Fruit fly (Drosophila melanogaster): ENCODE measurements around the gene CG6621.

Gene CG6621

dm6 chr3R:10886462-10887315 lies 6.6 kb downstream of the CG6621 start (continued):
- peak; percentile 85 for TF ChIP-seq CG3163 (GFP tag; optimal IDR thresholded peaks at IDR 0.05)
- TF ChIP-seq her (GFP tag; optimal IDR thresholded peaks at IDR 0.05) = peak; percentile 81
- TF ChIP-seq toy (GFP tag; IDR thresholded peaks at IDR 0.05) = no peak
- peak; percentile 98 for TF ChIP-seq CG11696 (GFP tag; IDR thresholded peaks at IDR 0.05)
- TF ChIP-seq Gug (GFP tag; IDR thresholded peaks at IDR 0.05) = peak; percentile 42; the same call in 3 of the 4 replicates
- peak; percentile 60 for TF ChIP-seq Bdp1 (GFP tag; optimal IDR thresholded peaks at IDR 0.05)
- no peak for TF ChIP-seq wek (GFP tag; optimal IDR thresholded peaks at IDR 0.05)
- TF ChIP-seq Mad (GFP tag; optimal IDR thresholded peaks at IDR 0.05) = peak; percentile 71
- TF ChIP-seq CG4360 (GFP tag; IDR thresholded peaks at IDR 0.05) = peak; percentile 46; the same call in 1 of the 2 replicates
- peak; percentile 34 for TF ChIP-seq CTCF (GFP tag; optimal IDR thresholded peaks at IDR 0.05)
- TF ChIP-seq CG3838 (GFP tag; optimal IDR thresholded peaks at IDR 0.05) = peak; percentile 65
- TF ChIP-seq Six4 (GFP tag; optimal IDR thresholded peaks at IDR 0.05) = peak; percentile 70
- TF ChIP-seq Deaf1 (tag; optimal IDR thresholded peaks at IDR 0.05) = peak; percentile 48
- TF ChIP-seq CkIIα-i1 (GFP tag; IDR thresholded peaks at IDR 0.05) = no peak
- TF ChIP-seq PHDP (tag; optimal IDR thresholded peaks at IDR 0.05) = peak; percentile 95
- peak; percentile 58 for TF ChIP-seq ftz-f1 (GFP tag; optimal IDR thresholded peaks at IDR 0.05)
- TF ChIP-seq HLH4C (GFP tag; IDR thresholded peaks at IDR 0.05; ENCODE audit: partially characterized antibody) = no peak
- no peak for TF ChIP-seq sim (GFP tag; IDR thresholded peaks at IDR 0.05)
- 0 out of 2 replicates have a peak, but pooled peaks have one; percentile 24 for TF ChIP-seq CG10959 (GFP tag; IDR thresholded peaks at IDR 0.05)
- peak; percentile 59 for TF ChIP-seq Hey (tag; optimal IDR thresholded peaks at IDR 0.05)
- peak; percentile 29; the same call in 1 of the 3 replicates for TF ChIP-seq knrl (GFP tag; IDR thresholded peaks at IDR 0.05; ENCODE audit: partially characterized antibody)
- peak; percentile 88 for TF ChIP-seq Taf1 (GFP tag; IDR thresholded peaks at IDR 0.05)
- peak; percentile 85 for TF ChIP-seq seq (GFP tag; IDR thresholded peaks at IDR 0.05)
- peak; percentile 82 for TF ChIP-seq nom (GFP tag; optimal IDR thresholded peaks at IDR 0.05)
- TF ChIP-seq D19B (GFP tag; optimal IDR thresholded peaks at IDR 0.05) = peak; percentile 73
- TF ChIP-seq CG34224 (GFP tag; IDR thresholded peaks at IDR 0.05; ENCODE audit: partially characterized antibody) = 0 out of 3 replicates have a peak, but pooled peaks have one; percentile 22
- TF ChIP-seq Side (GFP tag; optimal IDR thresholded peaks at IDR 0.05) = peak; percentile 91
- peak; percentile 94 for TF ChIP-seq Hand (GFP tag; optimal IDR thresholded peaks at IDR 0.05)
- peak; percentile 88 for TF ChIP-seq sug (tag; optimal IDR thresholded peaks at IDR 0.05)
- TF ChIP-seq CG2889 (GFP tag; IDR thresholded peaks at IDR 0.05) = peak; percentile 72
- TF ChIP-seq vfl (GFP tag; optimal IDR thresholded peaks at IDR 0.05) = peak; percentile 82
- peak; percentile 98 for TF ChIP-seq CG12769 (tag; optimal IDR thresholded peaks at IDR 0.05)
- peak; percentile 86 for TF ChIP-seq CG11723 (GFP tag; optimal IDR thresholded peaks at IDR 0.05)
- TF ChIP-seq CG6272 (GFP tag; IDR thresholded peaks at IDR 0.05) = peak; percentile 82
- TF ChIP-seq CG8290 (GFP tag; optimal IDR thresholded peaks at IDR 0.05) = peak; percentile 42
- peak in 1 of 2 experiments; percentile 80 for TF ChIP-seq CG8290 (tag; optimal IDR thresholded peaks at IDR 0.05)
- TF ChIP-seq CG2875 (GFP tag; optimal IDR thresholded peaks at IDR 0.05) = peak; percentile 80
- peak; percentile 76 for TF ChIP-seq CG4730 (GFP tag; IDR thresholded peaks at IDR 0.05)
- peak; percentile 95 for TF ChIP-seq CoRest (tag; optimal IDR thresholded peaks at IDR 0.05)
- TF ChIP-seq ttk (GFP tag; IDR thresholded peaks at IDR 0.05) = peak; percentile 84
- TF ChIP-seq CG13287 (GFP tag; IDR thresholded peaks at IDR 0.05; ENCODE audit: partially characterized antibody) = peak; percentile 57; the same call in 1 of the 2 replicates
- TF ChIP-seq ssp (GFP tag; IDR thresholded peaks at IDR 0.05) = peak; percentile 78
- TF ChIP-seq CG11398 (GFP tag; optimal IDR thresholded peaks at IDR 0.05) = peak; percentile 78
- TF ChIP-seq sna (GFP tag; IDR thresholded peaks at IDR 0.05; ENCODE audit: partially characterized antibody) = no peak
- peak; percentile 67 for TF ChIP-seq pb (GFP tag; optimal IDR thresholded peaks at IDR 0.05)
- TF ChIP-seq Bgb (GFP tag; IDR thresholded peaks at IDR 0.05; ENCODE audit: partially characterized antibody) = peak; percentile 8; the same call in 1 of the 2 replicates
- TF ChIP-seq CG15601 (tag; optimal IDR thresholded peaks at IDR 0.05) = peak; percentile 84
- no peak for TF ChIP-seq Kr (GFP tag; optimal IDR thresholded peaks at IDR 0.05)
- TF ChIP-seq CG13123 (GFP tag; optimal IDR thresholded peaks at IDR 0.05) = peak; percentile 45
